Fruit fly (Drosophila melanogaster): Measurements from ENCODE around the gene Acbp1.

The Acbp1 gene

DNA sequence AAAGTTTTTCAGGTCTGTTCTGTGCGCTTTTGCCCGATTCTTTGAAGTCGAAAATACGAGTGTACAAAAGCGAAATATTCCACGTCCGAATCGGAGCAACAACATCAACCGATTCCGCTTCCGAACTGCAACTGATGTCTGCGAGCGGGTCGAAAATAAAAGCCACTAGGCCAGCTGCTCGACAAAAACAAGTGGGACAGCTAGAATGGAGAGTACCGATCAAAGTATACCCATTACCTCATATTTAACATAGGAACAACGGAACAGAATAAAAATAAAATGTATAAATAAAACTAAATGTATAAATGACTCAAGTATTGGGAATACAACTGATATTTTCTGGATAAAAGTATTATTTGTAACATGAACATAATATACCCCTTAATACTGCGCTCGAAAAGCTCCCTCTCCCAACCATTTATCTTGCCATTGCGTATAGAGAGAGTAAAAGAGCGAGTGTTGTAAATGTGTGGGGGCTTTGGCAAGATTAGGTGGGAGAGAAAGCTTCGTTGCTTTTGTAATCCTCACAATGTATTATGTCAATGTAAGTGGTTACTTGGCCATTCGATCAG lies 42.8 kb upstream of the Acbp1 start, which contains the start of gene SLC5A11 (continued):
- TF ChIP-seq luna (GFP tag; optimal IDR thresholded peaks at IDR 0.05) = peak; percentile 14
- peak; percentile 95 for TF ChIP-seq dimm (GFP tag; IDR thresholded peaks at IDR 0.05)
- TF ChIP-seq Side (GFP tag; optimal IDR thresholded peaks at IDR 0.05) = peak; percentile 58
- peak; percentile 93 for TF ChIP-seq CG12219 (GFP tag; optimal IDR thresholded peaks at IDR 0.05)
- no peak for TF ChIP-seq Lpt (GFP tag; optimal IDR thresholded peaks at IDR 0.05)
- TF ChIP-seq CG14667 (GFP tag; IDR thresholded peaks at IDR 0.05) = peak; percentile 94
- TF ChIP-seq Mes4 (GFP tag; optimal IDR thresholded peaks at IDR 0.05) = no peak
- TF ChIP-seq rib (GFP tag; IDR thresholded peaks at IDR 0.05) = peak; percentile 95
- TF ChIP-seq eve (GFP tag; optimal IDR thresholded peaks at IDR 0.05) = peak in 1 of 2 experiments; percentile 100
- TF ChIP-seq HLHmδ (GFP tag; optimal IDR thresholded peaks at IDR 0.05) = no peak
- peak; percentile 99 for TF ChIP-seq danr (GFP tag; IDR thresholded peaks at IDR 0.05)
- TF ChIP-seq CG10431 (GFP tag; optimal IDR thresholded peaks at IDR 0.05) = peak; percentile 67
- peak; percentile 34; the same call in 1 of the 2 replicates for TF ChIP-seq aop (GFP tag; IDR thresholded peaks at IDR 0.05)
- peak; percentile 100 for TF ChIP-seq dmrt99B (tag; optimal IDR thresholded peaks at IDR 0.05)
- TF ChIP-seq CG17359 (tag; optimal IDR thresholded peaks at IDR 0.05) = peak; percentile 97
- TF ChIP-seq CG7839 (tag; optimal IDR thresholded peaks at IDR 0.05) = peak; percentile 100
- peak; percentile 61 for TF ChIP-seq Elba2 (GFP tag; optimal IDR thresholded peaks at IDR 0.05)
- peak; percentile 100 for TF ChIP-seq slou (GFP tag; optimal IDR thresholded peaks at IDR 0.05)
- TF ChIP-seq CG31224 (GFP tag; IDR thresholded peaks at IDR 0.05) = peak; percentile 93
- TF ChIP-seq Dref (GFP tag; IDR thresholded peaks at IDR 0.05) = peak; percentile 29
- peak; percentile 99 for TF ChIP-seq bab2 (GFP tag; optimal IDR thresholded peaks at IDR 0.05)
- peak; percentile 75 for TF ChIP-seq Hey (tag; optimal IDR thresholded peaks at IDR 0.05)
- peak; percentile 97 for TF ChIP-seq CG10267 (tag; optimal IDR thresholded peaks at IDR 0.05)
- TF ChIP-seq CG7556 (GFP tag; optimal IDR thresholded peaks at IDR 0.05) = peak; percentile 99
- peak; percentile 92 for TF ChIP-seq CG18619 (GFP tag; optimal IDR thresholded peaks at IDR 0.05)
- peak; percentile 99 for TF ChIP-seq jing (GFP tag; optimal IDR thresholded peaks at IDR 0.05)
- peak; percentile 88 for TF ChIP-seq p53 (GFP tag; optimal IDR thresholded peaks at IDR 0.05)
- peak; percentile 54 for TF ChIP-seq CG9876 (GFP tag; optimal IDR thresholded peaks at IDR 0.05)
- TF ChIP-seq klu (GFP tag; IDR thresholded peaks at IDR 0.05) = peak; percentile 94
- peak; percentile 99 for TF ChIP-seq CG18476 (GFP tag; optimal IDR thresholded peaks at IDR 0.05)
- peak; percentile 60 to 66 for TF ChIP-seq chif (GFP tag; optimal IDR thresholded peaks at IDR 0.05)
- peak; percentile 94 for TF ChIP-seq CG4424 (GFP tag; optimal IDR thresholded peaks at IDR 0.05)
- peak; percentile 99 for TF ChIP-seq corto (GFP tag; optimal IDR thresholded peaks at IDR 0.05)
- peak; percentile 100 for TF ChIP-seq Xbp1 (GFP tag; optimal IDR thresholded peaks at IDR 0.05)
- peak; percentile 100 for TF ChIP-seq Aef1 (GFP tag; IDR thresholded peaks at IDR 0.05)
- TF ChIP-seq Ets97D (GFP tag; optimal IDR thresholded peaks at IDR 0.05) = peak; percentile 96
- TF ChIP-seq CG2712 (tag; optimal IDR thresholded peaks at IDR 0.05) = peak; percentile 98
- TF ChIP-seq repo (GFP tag; optimal IDR thresholded peaks at IDR 0.05) = peak; percentile 96
- TF ChIP-seq CG8359 (GFP tag; optimal IDR thresholded peaks at IDR 0.05; ENCODE audit: borderline replicate concordance) = peak; percentile 82
- peak; percentile 64 for TF ChIP-seq CG7928 (GFP tag; optimal IDR thresholded peaks at IDR 0.05)
- peak; percentile 95 for TF ChIP-seq CG11723 (GFP tag; optimal IDR thresholded peaks at IDR 0.05)
- peak; percentile 85 for TF ChIP-seq Jarid2 (GFP tag; optimal IDR thresholded peaks at IDR 0.05)
- TF ChIP-seq bowl (GFP tag; IDR thresholded peaks at IDR 0.05) = peak; percentile 82; the same call in 1 of the 2 replicates

All from whole organism, embryonic.